Worm (Caenorhabditis elegans) whole organism, midembryonic: ENCODE data around the gene actl-1.

Source experiments
- T22C8.4 ChIP-seq: fragments of 200-800 bp; sonication (Bioruptor generic); IDR thresholded peaks from 2 replicates; pipeline ENCODE4 v1.3.6; 2022; ENCODE audit warnings: missing genetic modification characterization, missing compliant biosample characterization
- cog-1 ChIP-seq: sonication (generic microtip); optimal IDR thresholded peaks from 2 replicates; lab custom pipeline; 2016; ENCODE audit warnings: missing genetic modification characterization, missing compliant biosample characterization
- flt-1 ChIP-seq: fragments of 200-800 bp; sonication (Bioruptor generic); IDR thresholded peaks from 2 replicates; pipeline ENCODE4 v1.3.6; 2022; ENCODE audit warnings: missing genetic modification characterization, missing compliant biosample characterization
- klf-2 ChIP-seq: fragments of 200-800 bp; sonication (Bioruptor generic); conservative IDR thresholded peaks from 2 replicates; pipeline ENCODE4 v1.3.6; 2022; ENCODE audit warnings: missing genetic modification reagents, missing genetic modification characterization, missing compliant biosample characterization
- med-1 ChIP-seq: sonication (generic microtip); optimal IDR thresholded peaks from 2 replicates; lab custom pipeline; 2017; ENCODE audit warnings: missing genetic modification characterization, mild to moderate bottlenecking, missing compliant biosample characterization, antibody characterized with exemption, missing genetic modification reagents; ENCODE audit not compliant: insufficient read depth
- ref-1 ChIP-seq: fragments of 200-800 bp; sonication (Bioruptor generic); conservative IDR thresholded peaks from 2 replicates; pipeline ENCODE4 v1.3.6; 2022; ENCODE audit warnings: missing genetic modification reagents, missing genetic modification characterization, missing compliant biosample characterization
- tab-1 ChIP-seq: fragments of 200-800 bp; sonication (Bioruptor generic); IDR thresholded peaks from 2 replicates; pipeline ENCODE4 v1.3.6; 2022; ENCODE audit warnings: missing genetic modification characterization, missing compliant biosample characterization
- ztf-23 ChIP-seq: fragments of 200-800 bp; sonication (Bioruptor generic); IDR thresholded peaks from 2 replicates; pipeline ENCODE4 v1.3.6; 2022; ENCODE audit warnings: missing genetic modification reagents, missing genetic modification characterization, missing compliant biosample characterization
- ztf-29 ChIP-seq: fragments of 200-800 bp; sonication (Bioruptor generic); IDR thresholded peaks from 2 replicates; pipeline ENCODE4 v1.3.6; 2022; ENCODE audit warnings: missing genetic modification reagents, missing genetic modification characterization, missing compliant biosample characterization

The actl-1 gene

ce11 chrX:6462995-6463462 lies 36.6 kb downstream of the actl-1 start, which contains the start of gene C15B12.2:
TSS of gene C15B12.2 (plus strand) at chrX:6463412.
- no peak for TF ChIP-seq med-1 (GFP tag; lab: Kevin White, UChicago)
- TF ChIP-seq cog-1: no peak
- TF ChIP-seq ztf-29 (GFP tag; lab: Robert Waterston, UW): no peak
- TF ChIP-seq flt-1 (GFP tag; lab: Robert Waterston, UW): no peak
- TF ChIP-seq tab-1 (GFP tag; lab: Robert Waterston, UW): no peak
- no peak for TF ChIP-seq ztf-23 (GFP tag; lab: Robert Waterston, UW)
- no peak for TF ChIP-seq ref-1 (GFP tag; lab: Robert Waterston, UW)
- TF ChIP-seq T22C8.4: no peak
- TF ChIP-seq klf-2 (GFP tag; lab: Robert Waterston, UW): no peak

- no peak for TF ChIP-seq ztf-23 (GFP tag; lab: Robert Waterston, UW)
- no peak for TF ChIP-seq T22C8.4
- TF ChIP-seq klf-2 (GFP tag; lab: Robert Waterston, UW): no peak
- no peak for TF ChIP-seq tab-1 (GFP tag; lab: Robert Waterston, UW)
- no peak for TF ChIP-seq ref-1 (GFP tag; lab: Robert Waterston, UW)
- no peak for TF ChIP-seq cog-1
- TF ChIP-seq flt-1 (GFP tag; lab: Robert Waterston, UW): no peak
- TF ChIP-seq med-1 (GFP tag; lab: Kevin White, UChicago): no peak
- no peak for TF ChIP-seq ztf-29 (GFP tag; lab: Robert Waterston, UW)
These were observed 37.2 kb downstream of the actl-1 start for ce11 chrX:6462479-6462878.

DNA sequence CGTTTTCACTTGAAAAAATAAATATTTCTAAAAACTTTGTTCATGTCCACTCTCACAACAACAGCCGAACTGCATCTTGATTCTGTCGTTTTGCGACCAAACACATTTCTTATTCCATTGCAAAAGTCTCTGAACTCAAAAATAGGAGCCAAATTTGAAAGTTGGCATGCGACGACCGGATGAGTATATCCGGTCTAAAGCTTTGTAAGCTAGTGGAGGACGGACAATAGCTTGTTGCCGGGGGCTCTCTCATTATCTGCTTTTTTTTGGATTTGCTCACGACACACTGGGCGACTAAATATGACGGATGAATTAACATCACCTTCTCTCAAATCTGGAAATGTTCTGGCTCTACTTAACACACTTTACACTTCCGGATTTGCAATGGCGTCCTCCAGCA lies 37.9 kb downstream of the actl-1 start, which contains the start of gene K04E7.1:
Gene K04E7.1, plus strand, starts transcription at position 301 of the 400 bp plus-strand sequence.
- no peak for TF ChIP-seq T22C8.4
- no peak for TF ChIP-seq ref-1 (GFP tag; lab: Robert Waterston, UW)
- TF ChIP-seq med-1 (GFP tag; lab: Kevin White, UChicago): no peak
- TF ChIP-seq cog-1: no peak
- TF ChIP-seq klf-2 (GFP tag; lab: Robert Waterston, UW): no peak
- TF ChIP-seq ztf-23 (GFP tag; lab: Robert Waterston, UW): no peak
- TF ChIP-seq ztf-29 (GFP tag; lab: Robert Waterston, UW): no peak
- TF ChIP-seq tab-1 (GFP tag; lab: Robert Waterston, UW): no peak

DNA sequence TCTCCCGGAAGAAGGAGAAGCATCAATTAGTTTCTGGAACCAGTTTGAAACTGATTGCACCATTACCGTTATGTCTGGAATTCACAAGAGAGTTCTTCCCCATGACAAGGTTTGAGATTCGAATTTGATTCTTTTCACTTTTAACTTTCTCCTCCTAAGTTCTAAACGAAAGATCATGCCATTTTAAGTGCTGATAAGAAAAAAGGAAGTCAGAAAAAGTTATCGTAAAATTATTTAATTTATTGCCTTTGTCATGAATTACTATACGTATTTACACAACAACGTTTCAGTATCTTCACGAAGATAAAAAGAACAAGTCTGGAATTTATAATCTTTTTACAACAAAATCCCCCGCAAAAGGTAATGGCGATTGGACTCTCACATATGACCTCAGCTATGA lies 39.5 kb downstream of the actl-1 start:
- TF ChIP-seq ref-1 (GFP tag; lab: Robert Waterston, UW) (no peak), tab-1 (GFP tag; lab: Robert Waterston, UW) (no peak), klf-2 (GFP tag; lab: Robert Waterston, UW) (no peak), flt-1 (GFP tag; lab: Robert Waterston, UW) (no peak), T22C8.4 (no peak), ztf-23 (GFP tag; lab: Robert Waterston, UW) (no peak), cog-1 (no peak), ztf-29 (GFP tag; lab: Robert Waterston, UW) (no peak), med-1 (GFP tag; lab: Kevin White, UChicago) (no peak)

DNA sequence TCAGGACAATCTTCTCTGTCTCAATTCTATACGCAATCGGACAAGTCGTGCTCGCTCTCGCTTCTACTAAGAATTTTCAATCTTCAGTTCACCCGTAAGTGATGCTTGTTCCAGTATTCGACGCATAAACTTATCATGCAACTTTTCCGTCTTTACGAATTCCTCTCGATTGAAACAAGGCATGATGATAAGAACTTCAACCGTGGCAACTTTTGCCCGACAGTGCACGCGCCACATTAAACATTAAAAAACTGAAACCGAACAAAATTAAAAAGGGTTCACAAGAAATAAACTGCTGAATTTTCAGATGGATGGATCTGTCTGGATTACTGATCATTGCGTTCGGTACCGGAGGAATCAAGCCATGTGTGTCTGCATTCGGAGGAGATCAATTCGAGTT lies 41.2 kb downstream of the actl-1 start:
- no peak for TF ChIP-seq flt-1 (GFP tag; lab: Robert Waterston, UW)
- TF ChIP-seq med-1 (GFP tag; lab: Kevin White, UChicago): no peak
- TF ChIP-seq ztf-23 (GFP tag; lab: Robert Waterston, UW): no peak
- TF ChIP-seq cog-1: no peak

ce11 chrX:6458001-6458400 lies 41.6 kb downstream of the actl-1 start:
- no peak for TF ChIP-seq ref-1 (GFP tag; lab: Robert Waterston, UW)
- no peak for TF ChIP-seq klf-2 (GFP tag; lab: Robert Waterston, UW)
- no peak for TF ChIP-seq ztf-23 (GFP tag; lab: Robert Waterston, UW)
- no peak for TF ChIP-seq flt-1 (GFP tag; lab: Robert Waterston, UW)
- no peak for TF ChIP-seq cog-1
- TF ChIP-seq med-1 (GFP tag; lab: Kevin White, UChicago): no peak
- no peak for TF ChIP-seq ztf-29 (GFP tag; lab: Robert Waterston, UW)
- TF ChIP-seq tab-1 (GFP tag; lab: Robert Waterston, UW): no peak
- TF ChIP-seq T22C8.4: no peak

- TF ChIP-seq ref-1 (GFP tag; lab: Robert Waterston, UW) (no peak), klf-2 (GFP tag; lab: Robert Waterston, UW) (no peak), ztf-23 (GFP tag; lab: Robert Waterston, UW) (no peak), ztf-29 (GFP tag; lab: Robert Waterston, UW) (no peak), tab-1 (GFP tag; lab: Robert Waterston, UW) (no peak), T22C8.4 (no peak), flt-1 (GFP tag; lab: Robert Waterston, UW) (no peak), cog-1 (no peak), med-1 (GFP tag; lab: Kevin White, UChicago) (no peak)
These were observed 43.1 kb downstream of the actl-1 start, which contains the start of gene pept-1 for ce11 chrX:6456567-6456966. TSS of gene pept-1 (plus strand) at chrX:6456872.

DNA sequence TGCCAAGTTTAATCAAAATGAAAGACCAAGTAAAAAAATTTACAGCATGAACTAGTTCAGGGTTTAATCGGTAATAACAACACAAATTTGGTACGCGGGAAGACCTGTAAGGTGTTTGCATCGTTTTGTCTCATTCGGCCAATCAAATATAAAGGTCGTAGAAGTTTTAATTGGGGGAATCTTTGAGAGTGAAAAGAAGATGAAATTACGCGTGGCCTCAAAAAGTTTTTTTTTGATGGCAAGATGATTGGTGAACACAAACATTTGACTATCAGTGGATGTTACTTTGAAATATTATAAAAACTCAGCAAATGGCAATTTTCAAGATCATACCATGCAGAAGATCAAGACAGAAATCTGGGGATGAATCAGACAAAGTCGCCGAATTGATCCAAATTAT lies 44.5 kb downstream of the actl-1 start, which contains the start of gene nas-33:
Gene nas-33, minus strand, starts transcription at position 101 of the 400 bp plus-strand sequence.
- TF ChIP-seq tab-1 (GFP tag; lab: Robert Waterston, UW) (no peak), cog-1 (no peak), med-1 (GFP tag; lab: Kevin White, UChicago) (no peak), flt-1 (GFP tag; lab: Robert Waterston, UW) (no peak), ref-1 (GFP tag; lab: Robert Waterston, UW) (no peak), klf-2 (GFP tag; lab: Robert Waterston, UW) (no peak), ztf-29 (GFP tag; lab: Robert Waterston, UW) (no peak), T22C8.4 (no peak)

- TF ChIP-seq ztf-29 (GFP tag; lab: Robert Waterston, UW) (no peak), klf-2 (GFP tag; lab: Robert Waterston, UW) (no peak), med-1 (GFP tag; lab: Kevin White, UChicago) (no peak), flt-1 (GFP tag; lab: Robert Waterston, UW) (no peak), cog-1 (no peak), T22C8.4 (no peak), ref-1 (GFP tag; lab: Robert Waterston, UW) (no peak), ztf-23 (GFP tag; lab: Robert Waterston, UW) (no peak), tab-1 (GFP tag; lab: Robert Waterston, UW) (no peak)
These were observed 48.7 kb downstream of the actl-1 start, which contains the start of the genes grl-6 and K10C2.6 for ce11 chrX:6450839-6451491. TSS of gene grl-6 (minus strand) at chrX:6450939. TSS of gene K10C2.6 (plus strand) at chrX:6451441.
